Worm (Caenorhabditis elegans) whole organism, young adult: ENCODE results near the gene nuaf-3.

Experiments used
- F10E7.11 ChIP-seq: sonication (generic microtip); optimal IDR thresholded peaks from 2 replicates; lab custom pipeline; 2017; ENCODE audit warnings: mild to moderate bottlenecking, missing genetic modification characterization, moderate library complexity, missing compliant biosample characterization
- bed-2 ChIP-seq: fragments of 200-800 bp; sonication (Bioruptor generic); IDR thresholded peaks from 2 replicates; pipeline ENCODE4 v1.3.6; 2022; ENCODE audit warnings: missing genetic modification reagents, missing genetic modification characterization, missing compliant biosample characterization
- ccch-3 ChIP-seq: fragments of 200-800 bp; sonication (Bioruptor generic); optimal IDR thresholded peaks from 2 replicates; lab custom pipeline; 2018; ENCODE audit warnings: mild to moderate bottlenecking, missing genetic modification characterization, missing compliant biosample characterization
- ztf-18 ChIP-seq: sonication (generic microtip); optimal IDR thresholded peaks from 2 replicates; lab custom pipeline; 2016; ENCODE audit warnings: missing genotype, mild to moderate bottlenecking, missing genetic modification characterization, missing compliant biosample characterization

ce11 chrIV:11146492-11146891 lies 37.6 kb upstream of the nuaf-3 start:
- TF ChIP-seq F10E7.11 (tag; lab: Kevin White, UChicago) (no peak), bed-2 (GFP tag; lab: Robert Waterston, UW) (no peak), ztf-18 (tag; lab: Kevin White, UChicago) (no peak), ccch-3 (GFP tag; lab: Kevin White, UChicago) (no peak)
